Fruit fly (Drosophila melanogaster) whole organism, wandering third instar larva: Measurements from ENCODE around the gene CG17147.

ENCODE experiments used
- Abd-B ChIP-seq: fragments of >200 bp; optimal IDR thresholded peaks from 2 replicates; lab custom pipeline; 2017; ENCODE audit warnings: missing biosample characterization, missing genetic modification characterization
- CG32264 ChIP-seq: fragments of 200-800 bp; sonication (Bioruptor generic); optimal IDR thresholded peaks from 2 replicates; lab custom pipeline; 2016; ENCODE audit warnings: missing biosample characterization, missing genetic modification characterization
- CG9705 ChIP-seq: fragments of 200-800 bp; sonication (Bioruptor generic); optimal IDR thresholded peaks from 2 replicates; lab custom pipeline; 2018; ENCODE audit warnings: missing biosample characterization, mild to moderate bottlenecking, missing genetic modification characterization
- CrebA ChIP-seq: fragments of 200-800 bp; sonication (Bioruptor generic); optimal IDR thresholded peaks from 2 replicates; lab custom pipeline; 2016; ENCODE audit warnings: missing biosample characterization, mild to moderate bottlenecking, missing genetic modification characterization, borderline replicate concordance
- Dif ChIP-seq: fragments of 200-275, 200-300 bp; sonication (Bioruptor generic); optimal IDR thresholded peaks from 2 replicates; lab custom pipeline; 2018; ENCODE audit warnings: missing biosample characterization, missing genetic modification characterization; ENCODE audit not compliant: partially characterized antibody
- GATAd ChIP-seq: sonication (Bioruptor generic); optimal IDR thresholded peaks from 2 replicates; lab custom pipeline; 2016; ENCODE audit warnings: missing biosample characterization, missing genetic modification characterization
- HLH106 ChIP-seq: fragments of 200-800 bp; optimal IDR thresholded peaks from 3 replicates; lab custom pipeline; 2019; ENCODE audit warnings: missing biosample characterization, mild to moderate bottlenecking, missing genetic modification characterization, moderate library complexity
- Hnf4 ChIP-seq: fragments of 200-800 bp; sonication (Bioruptor generic); optimal IDR thresholded peaks from 2 replicates; lab custom pipeline; 2016; ENCODE audit warnings: missing biosample characterization, mild to moderate bottlenecking, missing genetic modification characterization
- Hr78 ChIP-seq: fragments of >200 bp; optimal IDR thresholded peaks from 2 replicates; lab custom pipeline; 2017; ENCODE audit warnings: missing biosample characterization, missing genetic modification characterization
- Hr83 ChIP-seq: fragments of 200-300 bp; sonication (Bioruptor generic); optimal IDR thresholded peaks from 2 replicates; lab custom pipeline; 2016; ENCODE audit warnings: missing biosample characterization, mild to moderate bottlenecking, missing genetic modification characterization, moderate library complexity; ENCODE audit not compliant: poor library complexity, severe bottlenecking
- Jra ChIP-seq: sonication (Bioruptor generic); optimal IDR thresholded peaks from 2 replicates; lab custom pipeline; 2016; ENCODE audit warnings: missing biosample characterization, missing genetic modification characterization
- Myc ChIP-seq: fragments of >200 bp; optimal IDR thresholded peaks from 2 replicates; lab custom pipeline; 2017
- N ChIP-seq: fragments of >200 bp; optimal IDR thresholded peaks from 2 replicates; lab custom pipeline; 2018; ENCODE audit warnings: missing biosample characterization, missing external identifiers, missing genetic modification characterization
- OdsH ChIP-seq: fragments of 200-800 bp; sonication (Bioruptor generic); optimal IDR thresholded peaks from 2 replicates; lab custom pipeline; 2016; ENCODE audit warnings: missing biosample characterization, mild to moderate bottlenecking, missing genetic modification characterization
- Rel ChIP-seq, 2 experiments: fragments of 200-800 bp; sonication (Bioruptor generic) in 1 of 2; optimal IDR thresholded peaks; 2 replicates in 1 of 2; 3 replicates in 1 of 2; lab custom pipeline; 2016 to 2019; ENCODE audit warnings: mild to moderate bottlenecking in 2 of 2, missing biosample characterization in 2 of 2, missing genetic modification characterization in 2 of 2, moderate library complexity in 1 of 2
- Sp1 ChIP-seq: fragments of 200-800 bp; sonication (Bioruptor generic); optimal IDR thresholded peaks from 3 replicates; lab custom pipeline; 2019; ENCODE audit warnings: missing biosample characterization, mild to moderate bottlenecking, missing genetic modification characterization, moderate library complexity
- Vsx2 ChIP-seq: fragments of 200-300, 225-300 bp; sonication (Bioruptor generic); optimal IDR thresholded peaks from 2 replicates; lab custom pipeline; 2018; ENCODE audit warnings: missing biosample characterization, missing genetic modification characterization; ENCODE audit not compliant: partially characterized antibody
- br ChIP-seq: fragments of 200-800 bp; sonication (Bioruptor generic); optimal IDR thresholded peaks from 2 replicates; lab custom pipeline; 2016; ENCODE audit warnings: missing biosample characterization, missing genetic modification characterization
- brk ChIP-seq: fragments of 200-800 bp; sonication (Bioruptor generic); optimal IDR thresholded peaks from 2 replicates; lab custom pipeline; 2016; ENCODE audit warnings: missing biosample characterization, mild to moderate bottlenecking, missing genetic modification characterization
- dl ChIP-seq, 2 experiments: fragments of 175-275, 200-275 bp in 1 of 2; fragments of 200-275 bp in 1 of 2; sonication (Bioruptor generic); optimal IDR thresholded peaks; lab custom pipeline; 2018; ENCODE audit warnings: mild to moderate bottlenecking in 2 of 2, missing biosample characterization in 2 of 2, missing genetic modification characterization in 2 of 2, moderate library complexity in 2 of 2; ENCODE audit not compliant: partially characterized antibody in 2 of 2, insufficient read depth in 1 of 2
- dmrt93B ChIP-seq: fragments of 200-800 bp; sonication (Bioruptor generic); optimal IDR thresholded peaks from 2 replicates; lab custom pipeline; 2018; ENCODE audit warnings: missing biosample characterization, mild to moderate bottlenecking, missing genetic modification characterization
- fru ChIP-seq: fragments of 200-800 bp; sonication (Bioruptor generic); optimal IDR thresholded peaks from 3 replicates; lab custom pipeline; 2016; ENCODE audit warnings: missing biosample characterization, mild to moderate bottlenecking, missing genetic modification characterization
- h ChIP-seq: fragments of 200-800 bp; sonication (Bioruptor generic); optimal IDR thresholded peaks from 3 replicates; lab custom pipeline; 2016; ENCODE audit warnings: missing biosample characterization, mild to moderate bottlenecking, missing genetic modification characterization
- jim ChIP-seq: fragments of 175-275, 200-325 bp; sonication (Bioruptor generic); optimal IDR thresholded peaks from 2 replicates; lab custom pipeline; 2016; ENCODE audit warnings: missing biosample characterization, mild to moderate bottlenecking, missing genetic modification characterization
- lola ChIP-seq: fragments of >200 bp; optimal IDR thresholded peaks from 2 replicates; lab custom pipeline; 2017; ENCODE audit warnings: missing biosample characterization, missing genetic modification characterization
- sage ChIP-seq: fragments of 200-800 bp; sonication (Bioruptor generic); optimal IDR thresholded peaks from 2 replicates; lab custom pipeline; 2016; ENCODE audit warnings: missing biosample characterization, mild to moderate bottlenecking, missing genetic modification characterization
- tai ChIP-seq: sonication (Bioruptor generic); optimal IDR thresholded peaks from 2 replicates; lab custom pipeline; 2016; ENCODE audit warnings: missing biosample characterization, missing genetic modification characterization
- usp ChIP-seq: fragments of >200 bp; optimal IDR thresholded peaks from 2 replicates; lab custom pipeline; 2017; ENCODE audit warnings: missing biosample characterization, missing genetic modification characterization

CG17147 gene

dm6 chr3L:20197213-20197612 is 26.5 kb upstream of the CG17147 start:
- no peak for TF ChIP-seq Abd-B (GFP tag; lab: Kevin White, UChicago)
- no peak for TF ChIP-seq CG9705 (GFP tag; lab: Kevin White, UChicago)

- TF ChIP-seq Jra (GFP tag; lab: Kevin White, UChicago) (no peak), Hr83 (GFP tag; lab: Kevin White, UChicago) (no peak), Myc (lab: Kevin White, UChicago) (no peak), jim (GFP tag; lab: Kevin White, UChicago) (no peak), sage (peak; percentile 13), dl (GFP tag; optimal IDR thresholded peaks at IDR 0.05; lab: Kevin White, UChicago; ENCODE audit: insufficient read depth in 1 of 2, partially characterized antibody in 2 of 2) (no peak), Hnf4 (GFP tag; lab: Kevin White, UChicago) (no peak), br (GFP tag; lab: Kevin White, UChicago) (no peak), CG32264 (GFP tag; lab: Kevin White, UChicago) (no peak)
Measured at dm6 chr3L:20197698-20198097, 26.0 kb upstream of the CG17147 start.

- TF ChIP-seq HLH106 (no peak), OdsH (GFP tag; lab: Kevin White, UChicago) (no peak), N (GFP tag; lab: Kevin White, UChicago) (no peak), Rel (GFP tag; optimal IDR thresholded peaks at IDR 0.05; lab: Kevin White, UChicago) (no peak), Rel (tag; optimal IDR thresholded peaks at IDR 0.05; lab: Kevin White, UChicago) (peak; percentile 5), Vsx2 (GFP tag; lab: Kevin White, UChicago) (peak; percentile 6), Dif (GFP tag; lab: Kevin White, UChicago) (peak; percentile 72), Sp1 (GFP tag; lab: Kevin White, UChicago) (peak; percentile 24), h (GFP tag; lab: Kevin White, UChicago) (peak; percentile 58), dl (GFP tag; optimal IDR thresholded peaks at IDR 0.05; lab: Kevin White, UChicago; ENCODE audit: insufficient read depth in 1 of 2, partially characterized antibody in 2 of 2) (peak in 1 of 2 experiments; percentile 15), lola (GFP tag; lab: Kevin White, UChicago) (no peak), Hr78 (no peak), fru (GFP tag; lab: Kevin White, UChicago) (peak; percentile 18), br (GFP tag; lab: Kevin White, UChicago) (peak; percentile 11), GATAd (GFP tag; lab: Kevin White, UChicago) (no peak)
Measured at dm6 chr3L:20198138-20198559, 25.6 kb upstream of the CG17147 start, which contains the start of gene CG42674. Gene CG42674, minus strand, starts transcription at chr3L:20198317.

- TF ChIP-seq CrebA (GFP tag; lab: Kevin White, UChicago) = peak; percentile 3
- TF ChIP-seq brk (GFP tag; lab: Kevin White, UChicago) = peak; percentile 26
- TF ChIP-seq Myc (lab: Kevin White, UChicago) = peak; percentile 51
- no peak for TF ChIP-seq Abd-B (GFP tag; lab: Kevin White, UChicago)
- peak; percentile 36 for TF ChIP-seq sage
Measured at dm6 chr3L:20199569-20200247, 24.0 kb upstream of the CG17147 start, which contains the start of gene CG42833. Gene CG42833, plus strand, starts transcription at chr3L:20200093.

DNA sequence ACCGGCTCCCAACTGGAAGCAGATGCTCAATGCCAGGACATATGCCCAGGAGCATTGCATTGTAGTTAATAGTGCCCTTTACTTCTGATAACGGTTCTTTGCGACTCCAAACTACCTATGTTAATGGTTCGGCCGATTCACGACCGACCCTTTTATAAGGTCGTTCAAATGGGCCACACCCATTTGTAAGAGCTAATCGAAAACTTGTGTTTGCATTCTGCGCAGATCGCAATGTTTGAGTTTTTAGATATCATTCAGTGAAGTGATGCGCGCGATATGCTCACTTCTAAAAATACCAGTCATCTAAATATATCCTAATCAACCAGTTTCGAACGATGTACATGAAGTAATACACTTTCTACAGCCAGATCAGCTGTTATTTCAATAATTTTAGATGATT is 22.2 kb upstream of the CG17147 start, which contains the start of gene obst-F:
obst-F (minus strand) TSS at position 101 of the 400 bp plus-strand sequence.
- no peak for TF ChIP-seq br (GFP tag; lab: Kevin White, UChicago)
- TF ChIP-seq Rel (GFP tag; optimal IDR thresholded peaks at IDR 0.05; lab: Kevin White, UChicago) = no peak
- TF ChIP-seq Rel (tag; optimal IDR thresholded peaks at IDR 0.05; lab: Kevin White, UChicago) = no peak
- no peak for TF ChIP-seq lola (GFP tag; lab: Kevin White, UChicago)
- TF ChIP-seq CG32264 (GFP tag; lab: Kevin White, UChicago) = no peak
- TF ChIP-seq fru (GFP tag; lab: Kevin White, UChicago) = no peak
- no peak for TF ChIP-seq Vsx2 (GFP tag; lab: Kevin White, UChicago)
- TF ChIP-seq Hr78 = no peak
- TF ChIP-seq tai (GFP tag; lab: Kevin White, UChicago) = no peak
- TF ChIP-seq sage = no peak
- no peak for TF ChIP-seq brk (GFP tag; lab: Kevin White, UChicago)
- no peak for TF ChIP-seq usp (GFP tag; lab: Kevin White, UChicago)
- no peak for TF ChIP-seq Myc (lab: Kevin White, UChicago)
- TF ChIP-seq GATAd (GFP tag; lab: Kevin White, UChicago) = no peak
- TF ChIP-seq dmrt93B (GFP tag; lab: Kevin White, UChicago) = no peak
- TF ChIP-seq Dif (GFP tag; lab: Kevin White, UChicago) = no peak
- TF ChIP-seq jim (GFP tag; lab: Kevin White, UChicago) = no peak
